Fruit fly (Drosophila melanogaster): ENCODE measurements around the gene mRpL22.

dm6 chrX:16761531-16761930 lies 22.2 kb upstream of the mRpL22 start:
- no peak for TF ChIP-seq psq (optimal IDR thresholded peaks at IDR 0.05)
- no peak for TF ChIP-seq h (optimal IDR thresholded peaks at IDR 0.05)
- TF ChIP-seq ttk (optimal IDR thresholded peaks at IDR 0.05): no peak
- TF ChIP-seq Myc (optimal IDR thresholded peaks at IDR 0.05): no peak
- TF ChIP-seq insv (optimal IDR thresholded peaks at IDR 0.05): no peak

All from Kc167 (cell line).